Fruit fly (Drosophila melanogaster): ENCODE results near the gene CG15172.

- TF ChIP-seq CG8478 (optimal IDR thresholded peaks at IDR 0.05) (no peak), pan (optimal IDR thresholded peaks at IDR 0.05) (no peak), Dll (optimal IDR thresholded peaks at IDR 0.05) (no peak), usp (GFP tag; optimal IDR thresholded peaks at IDR 0.05) (no peak), psq (optimal IDR thresholded peaks at IDR 0.05) (no peak), EcR (GFP tag; optimal IDR thresholded peaks at IDR 0.05) (no peak)
Measured at dm6 chr2L:18992196-18992595, 30.0 kb upstream of the CG15172 start, which contains the start of gene CG46465.
